Fruit fly (Drosophila melanogaster) whole organism, prepupa: Measurements from ENCODE around the gene CG15429.
A peak's percentile ranks its signal among the peaks of the same experiment; 100 is the strongest.

Experiments
- Blimp-1 ChIP-seq: fragments of 200-800 bp; sonication (Bioruptor generic); optimal IDR thresholded peaks from 3 replicates; lab custom pipeline; 2017; ENCODE audit warnings: missing biosample characterization, missing genetic modification characterization, mild to moderate bottlenecking, moderate library complexity, missing genetic modification reagents
- CG10631 ChIP-seq: fragments of 200-800 bp; sonication (Bioruptor generic); optimal IDR thresholded peaks from 2 replicates; lab custom pipeline; 2016; ENCODE audit warnings: missing biosample characterization, missing genetic modification characterization
- CG11294 ChIP-seq: fragments of 200-800 bp; sonication (Bioruptor generic); IDR thresholded peaks from 2 replicates; pipeline ENCODE4 v1.3.6; 2022; ENCODE audit warnings: missing biosample characterization, missing genetic modification characterization
- CG11762 ChIP-seq: fragments of 200-800 bp; sonication (Bioruptor generic); optimal IDR thresholded peaks from 3 replicates; lab custom pipeline; 2016; ENCODE audit warnings: missing biosample characterization, missing genetic modification characterization; ENCODE audit not compliant: insufficient read depth
- CG15336 ChIP-seq: fragments of 200-800 bp; sonication (Bioruptor generic); IDR thresholded peaks from 2 replicates; pipeline ENCODE4 v1.3.6; 2022; ENCODE audit warnings: missing biosample characterization, missing genetic modification characterization
- CG1621 ChIP-seq: fragments of 200-800 bp; sonication (Bioruptor generic); optimal IDR thresholded peaks from 3 replicates; lab custom pipeline; 2018; ENCODE audit warnings: missing biosample characterization, mild to moderate bottlenecking, missing genetic modification characterization
- CG3032 ChIP-seq: fragments of 200-800 bp; optimal IDR thresholded peaks from 2 replicates; lab custom pipeline; 2019; ENCODE audit warnings: missing biosample characterization, mild to moderate bottlenecking, missing genetic modification characterization, moderate library complexity
- CG31627 ChIP-seq: fragments of 200-800 bp; sonication (Bioruptor generic); optimal IDR thresholded peaks from 3 replicates; lab custom pipeline; 2016; ENCODE audit warnings: missing biosample characterization, missing genetic modification characterization
- CG4318 ChIP-seq: fragments of 200-800 bp; sonication (Bioruptor generic); optimal IDR thresholded peaks from 3 replicates; lab custom pipeline; 2017; ENCODE audit warnings: missing biosample characterization, mild to moderate bottlenecking, missing genetic modification characterization
- CG6163 ChIP-seq: fragments of 200-800 bp; sonication (Bioruptor generic); IDR thresholded peaks from 3 replicates; pipeline ENCODE4 v1.3.6; 2022; ENCODE audit warnings: missing biosample characterization, missing genetic modification characterization
- CG6276 ChIP-seq: fragments of 200-800 bp; sonication (Bioruptor generic); optimal IDR thresholded peaks from 2 replicates; lab custom pipeline; 2017; ENCODE audit warnings: missing biosample characterization, mild to moderate bottlenecking, missing genetic modification characterization
- CG6792 ChIP-seq: fragments of 200-800 bp; sonication (Bioruptor generic); optimal IDR thresholded peaks from 3 replicates; lab custom pipeline; 2016; ENCODE audit warnings: missing biosample characterization, missing genetic modification characterization
- CG6808 ChIP-seq: fragments of 200-800 bp; sonication (Bioruptor generic); optimal IDR thresholded peaks from 3 replicates; lab custom pipeline; 2017; ENCODE audit warnings: missing biosample characterization, missing genetic modification characterization, mild to moderate bottlenecking, moderate library complexity, missing genetic modification reagents
- CG6854 ChIP-seq: fragments of 200-800 bp; sonication (Bioruptor generic); optimal IDR thresholded peaks from 2 replicates; lab custom pipeline; 2017; ENCODE audit warnings: missing biosample characterization, mild to moderate bottlenecking, missing genetic modification characterization
- CG8632 ChIP-seq: fragments of 200-800 bp; sonication (Bioruptor generic); optimal IDR thresholded peaks from 3 replicates; lab custom pipeline; 2016; ENCODE audit warnings: missing biosample characterization, missing genetic modification characterization
- Eip93F ChIP-seq: fragments of 200-800 bp; sonication (Bioruptor generic); optimal IDR thresholded peaks from 2 replicates; lab custom pipeline; 2016; ENCODE audit warnings: missing biosample characterization, mild to moderate bottlenecking, missing genetic modification characterization
- Ets21C ChIP-seq: fragments of 200-800 bp; sonication (Bioruptor generic); optimal IDR thresholded peaks from 3 replicates; lab custom pipeline; 2016; ENCODE audit warnings: missing biosample characterization, missing genetic modification characterization
- Ets96B ChIP-seq: fragments of 200-800 bp; optimal IDR thresholded peaks from 2 replicates; lab custom pipeline; 2019; ENCODE audit warnings: missing biosample characterization, mild to moderate bottlenecking, missing genetic modification characterization, moderate library complexity
- Gug ChIP-seq: fragments of 200-800 bp; sonication (Bioruptor generic); IDR thresholded peaks from 2 replicates; pipeline ENCODE4 v1.3.6; 2022; ENCODE audit warnings: missing biosample characterization, missing genetic modification characterization
- Hr39 ChIP-seq: fragments of 200-800 bp; sonication (Bioruptor generic); optimal IDR thresholded peaks from 2 replicates; lab custom pipeline; 2016; ENCODE audit warnings: missing biosample characterization, missing genetic modification characterization
- Lpt ChIP-seq: fragments of 200-800 bp; sonication (Bioruptor generic); optimal IDR thresholded peaks from 3 replicates; lab custom pipeline; 2016; ENCODE audit warnings: missing biosample characterization, missing genetic modification characterization
- Sox102F ChIP-seq: fragments of 200-800 bp; sonication (Bioruptor generic); optimal IDR thresholded peaks from 2 replicates; lab custom pipeline; 2016; ENCODE audit warnings: missing biosample characterization, mild to moderate bottlenecking, missing genetic modification characterization
- Sox14 ChIP-seq: fragments of 200-800 bp; sonication (Bioruptor generic); optimal IDR thresholded peaks from 3 replicates; lab custom pipeline; 2016; ENCODE audit warnings: missing biosample characterization, missing genetic modification characterization
- achi ChIP-seq: fragments of 200-800 bp; sonication (Bioruptor generic); optimal IDR thresholded peaks from 3 replicates; lab custom pipeline; 2016; ENCODE audit warnings: missing biosample characterization, missing genetic modification characterization
- cyc ChIP-seq: fragments of 200-800 bp; sonication (Bioruptor generic); optimal IDR thresholded peaks from 3 replicates; lab custom pipeline; 2016; ENCODE audit warnings: missing biosample characterization, missing genetic modification characterization
- dac ChIP-seq: fragments of 200-800 bp; sonication (Bioruptor generic); optimal IDR thresholded peaks from 2 replicates; lab custom pipeline; 2017; ENCODE audit warnings: missing biosample characterization, mild to moderate bottlenecking, missing genetic modification characterization
- dsx ChIP-seq: fragments of 200-800 bp; optimal IDR thresholded peaks from 3 replicates; lab custom pipeline; 2019; ENCODE audit warnings: missing biosample characterization, mild to moderate bottlenecking, missing genetic modification characterization, moderate library complexity; ENCODE audit not compliant: poor library complexity, severe bottlenecking
- esn ChIP-seq: fragments of 200-800 bp; sonication (Bioruptor generic); optimal IDR thresholded peaks from 2 replicates; lab custom pipeline; 2016; ENCODE audit warnings: missing biosample characterization, mild to moderate bottlenecking, missing genetic modification characterization, moderate library complexity
- fd59A ChIP-seq: fragments of 200-800 bp; sonication (Bioruptor generic); optimal IDR thresholded peaks from 2 replicates; lab custom pipeline; 2017; ENCODE audit warnings: missing biosample characterization, mild to moderate bottlenecking, missing genetic modification characterization, missing genetic modification reagents
- fkh ChIP-seq: fragments of 200-800 bp; sonication (Bioruptor generic); optimal IDR thresholded peaks from 3 replicates; lab custom pipeline; 2017; ENCODE audit warnings: missing biosample characterization, mild to moderate bottlenecking, missing genetic modification characterization, moderate library complexity
- lz ChIP-seq: fragments of 200-800 bp; sonication (Bioruptor generic); optimal IDR thresholded peaks from 3 replicates; lab custom pipeline; 2016; ENCODE audit warnings: missing biosample characterization, missing genetic modification characterization
- net ChIP-seq: fragments of 200-800 bp; sonication (Bioruptor generic); optimal IDR thresholded peaks from 3 replicates; lab custom pipeline; 2016; ENCODE audit warnings: missing biosample characterization, missing genetic modification characterization
- salr ChIP-seq, 2 experiments: fragments of 200-800 bp; sonication (Bioruptor generic); optimal IDR thresholded peaks; 3 replicates each; lab custom pipeline; 2016 to 2018; ENCODE audit warnings: missing biosample characterization in 2 of 2, missing genetic modification characterization in 2 of 2, mild to moderate bottlenecking in 1 of 2
- spab ChIP-seq: fragments of 200-800 bp; sonication (Bioruptor generic); optimal IDR thresholded peaks from 2 replicates; lab custom pipeline; 2017; ENCODE audit warnings: missing biosample characterization, mild to moderate bottlenecking, missing genetic modification characterization, missing genetic modification reagents
- ss ChIP-seq, 2 experiments: fragments of 200-800 bp; sonication (Bioruptor generic); optimal IDR thresholded peaks; 2 replicates in 1 of 2; 3 replicates in 1 of 2; lab custom pipeline; 2017 to 2018; ENCODE audit warnings: mild to moderate bottlenecking in 2 of 2, missing biosample characterization in 2 of 2, missing genetic modification characterization in 2 of 2, moderate library complexity in 1 of 2
- svp ChIP-seq: fragments of 200-800 bp; sonication (Bioruptor generic); peaks from one replicate; lab custom pipeline; 2016; ENCODE audit warnings: missing biosample characterization, missing genetic modification characterization
- topi ChIP-seq: fragments of 200-800 bp; sonication (Bioruptor generic); optimal IDR thresholded peaks from 3 replicates; lab custom pipeline; 2016; ENCODE audit warnings: missing biosample characterization, missing genetic modification characterization
- vri ChIP-seq: fragments of 200-800 bp; sonication (Bioruptor generic); optimal IDR thresholded peaks from 3 replicates; lab custom pipeline; 2016; ENCODE audit warnings: missing biosample characterization, mild to moderate bottlenecking, missing genetic modification characterization

CG15429 gene

DNA sequence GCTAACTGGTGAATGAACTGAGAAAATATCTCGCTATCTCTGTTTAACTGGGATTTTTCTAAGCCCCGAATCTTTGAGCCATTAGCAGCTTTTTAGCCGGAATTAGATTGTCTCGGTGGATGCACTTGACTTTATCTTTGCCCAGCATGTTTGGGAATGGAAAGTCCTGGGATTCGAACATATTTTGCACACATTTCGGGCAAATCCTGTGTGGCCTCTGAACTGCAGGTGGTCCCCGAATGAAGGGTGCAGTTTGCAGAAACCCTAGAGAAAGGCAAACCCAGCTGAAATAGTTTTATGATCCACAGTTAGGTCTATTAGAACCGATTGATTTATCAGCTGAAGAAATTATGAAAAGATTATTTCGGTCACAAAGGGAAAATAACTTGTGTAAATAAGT, 13.9 kb downstream of the CG15429 start:
- TF ChIP-seq fkh (GFP tag; lab: Kevin White, UChicago) (no peak), CG15336 (no peak), Sox14 (GFP tag; lab: Kevin White, UChicago) (no peak), cyc (GFP tag; lab: Kevin White, UChicago) (no peak), CG8632 (GFP tag; lab: Kevin White, UChicago) (no peak), Blimp-1 (no peak), CG1621 (tag; lab: Kevin White, UChicago) (no peak), CG6276 (no peak)

DNA sequence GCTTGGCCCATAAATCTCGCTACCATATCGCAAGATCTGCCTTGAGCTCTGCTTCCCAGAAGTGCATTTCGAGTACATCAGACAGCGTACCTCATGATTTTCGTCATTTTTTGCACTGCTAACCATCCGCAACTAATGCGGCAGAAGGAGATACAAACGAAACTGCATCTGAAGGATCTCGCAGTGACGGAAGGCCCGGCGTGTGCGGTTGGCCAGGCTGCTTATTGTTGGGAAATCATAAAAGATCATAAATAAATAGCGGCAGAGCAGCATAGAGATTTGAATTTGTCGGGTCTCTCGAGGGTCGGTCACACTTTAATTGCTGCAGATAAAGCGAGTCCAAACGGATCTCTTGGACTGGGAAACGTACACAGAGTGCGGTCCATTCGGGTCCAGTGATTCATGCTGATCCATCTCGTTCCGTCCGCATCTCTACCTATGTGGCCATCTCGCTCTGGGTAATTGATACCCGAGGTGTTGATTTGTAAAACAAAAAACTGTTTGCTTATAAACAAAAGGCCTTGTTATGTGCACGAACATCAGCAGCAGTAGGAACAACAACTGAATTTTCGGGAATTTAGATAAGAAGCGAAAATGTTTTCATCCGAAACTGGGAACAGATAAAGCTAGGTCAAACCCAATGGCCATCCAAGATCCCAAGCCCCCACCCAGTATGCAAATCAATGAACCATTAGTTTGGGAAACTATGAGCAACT, 15.9 kb downstream of the CG15429 start:
- TF ChIP-seq CG6276 (no peak), Lpt (GFP tag; lab: Kevin White, UChicago) (no peak), fkh (GFP tag; lab: Kevin White, UChicago) (peak; percentile 65), CG4318 (GFP tag; lab: Kevin White, UChicago) (no peak)

DNA sequence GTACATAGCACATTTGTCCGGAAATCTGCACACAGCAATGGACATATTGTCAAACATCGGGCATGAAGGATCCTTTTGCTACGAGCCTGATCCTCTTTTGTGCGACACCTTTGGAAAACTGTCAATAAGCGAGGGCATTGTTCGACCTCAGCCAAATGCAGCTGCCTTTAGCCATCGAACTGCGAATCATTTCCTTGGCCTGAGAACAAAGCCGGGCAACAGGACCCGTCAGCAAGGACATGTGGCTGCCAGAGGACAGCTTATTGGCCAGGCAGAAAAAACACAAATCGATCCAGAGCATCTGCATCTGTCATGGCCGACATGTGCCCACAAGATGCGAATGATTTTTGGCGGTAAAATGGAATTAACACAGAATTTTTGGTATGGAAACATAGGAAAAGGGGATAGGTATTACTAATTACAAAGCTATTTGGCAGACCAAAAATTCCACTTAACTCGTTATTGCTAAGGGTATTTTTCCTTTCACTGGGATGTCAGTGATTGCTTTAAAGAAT, 17.3 kb downstream of the CG15429 start:
- TF ChIP-seq spab (GFP tag; lab: Kevin White, UChicago) (no peak), CG31627 (no peak), lz (GFP tag; lab: Kevin White, UChicago) (no peak), esn (no peak), topi (GFP tag; lab: Kevin White, UChicago) (no peak), vri (GFP tag; lab: Kevin White, UChicago) (no peak), fd59A (no peak), net (GFP tag; lab: Kevin White, UChicago) (no peak), Hr39 (GFP tag; lab: Kevin White, UChicago) (no peak), svp (GFP tag; lab: Kevin White, UChicago) (no peak)

DNA sequence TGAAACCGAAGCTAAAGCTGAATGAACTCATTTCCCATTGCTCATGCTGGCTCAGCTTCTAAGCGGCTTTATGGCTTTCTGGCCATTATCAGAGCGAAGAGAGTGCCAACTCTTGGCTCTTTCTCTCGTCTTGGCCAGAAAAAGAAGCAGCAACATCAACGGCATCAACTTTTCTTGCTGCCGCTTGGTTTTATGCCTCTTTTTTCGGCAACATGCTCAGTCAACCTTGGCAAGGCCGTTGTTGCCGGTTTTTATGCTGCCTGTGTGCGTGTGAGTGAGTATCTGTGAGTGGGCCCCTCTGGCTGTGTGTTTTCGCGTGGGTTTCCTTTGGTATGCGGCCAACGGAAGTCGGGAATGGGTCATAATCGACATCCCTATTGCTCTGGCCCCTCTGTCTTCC, 17.8 kb downstream of the CG15429 start:
- peak; percentile 63 for TF ChIP-seq Hr39 (GFP tag; lab: Kevin White, UChicago)
- no peak for TF ChIP-seq CG10631 (GFP tag; lab: Kevin White, UChicago)
- peak in 1 of 2 experiments; percentile 34 for TF ChIP-seq ss (GFP tag; optimal IDR thresholded peaks at IDR 0.05; lab: Kevin White, UChicago)
- TF ChIP-seq topi (GFP tag; lab: Kevin White, UChicago): no peak
- TF ChIP-seq, all 60 proteins: peak for 2

DNA sequence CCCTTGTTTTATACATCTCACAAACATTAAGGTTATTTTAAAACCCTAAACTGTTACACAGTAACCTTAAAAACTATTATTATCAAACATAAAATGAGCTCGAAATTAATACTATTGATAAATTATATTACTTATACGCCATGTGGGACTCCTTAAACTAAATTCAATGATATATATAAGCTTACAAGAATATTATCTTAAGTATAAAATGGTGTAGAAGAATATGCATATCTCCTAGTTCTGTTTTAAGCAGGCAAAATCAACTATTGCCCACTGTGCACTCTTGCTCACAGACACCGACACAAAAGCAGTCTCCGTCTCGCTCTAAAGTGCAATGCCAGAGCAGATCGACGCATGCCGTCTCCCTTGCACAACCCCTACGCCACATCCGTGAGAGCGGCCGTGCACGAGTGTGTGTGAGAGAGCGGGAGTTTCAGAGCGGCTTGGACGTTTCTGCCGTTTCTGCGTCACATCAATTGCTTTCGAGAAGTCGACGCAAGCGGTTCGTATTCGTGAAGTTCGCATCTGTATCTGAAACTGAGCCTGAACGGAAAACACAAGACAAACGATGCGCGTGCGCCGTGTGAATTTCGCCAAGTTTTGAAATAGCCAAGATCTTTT, 18.9 kb downstream of the CG15429 start:
- TF ChIP-seq svp (GFP tag; lab: Kevin White, UChicago): peak; percentile 87
- TF ChIP-seq dac: no peak
- TF ChIP-seq Blimp-1: peak; percentile 36
- no peak for TF ChIP-seq CG3032 (tag; lab: Kevin White, UChicago)
- TF ChIP-seq CG11762 (GFP tag; lab: Kevin White, UChicago): peak; percentile 15
- peak; percentile 2 for TF ChIP-seq CG4318 (GFP tag; lab: Kevin White, UChicago)
- peak; percentile 67 for TF ChIP-seq CG8632 (GFP tag; lab: Kevin White, UChicago)
- TF ChIP-seq ss (GFP tag; optimal IDR thresholded peaks at IDR 0.05; lab: Kevin White, UChicago): peak; percentile 51 to 56
- TF ChIP-seq Sox14 (GFP tag; lab: Kevin White, UChicago): peak; percentile 76
- peak; percentile 27 for TF ChIP-seq Ets21C (GFP tag; lab: Kevin White, UChicago)
- TF ChIP-seq Eip93F: peak; percentile 35
- peak; percentile 69 for TF ChIP-seq CG15336
- TF ChIP-seq CG6854 (GFP tag; lab: Kevin White, UChicago): peak; percentile 71
- TF ChIP-seq Ets96B (tag; lab: Kevin White, UChicago): peak; percentile 38
- TF ChIP-seq Hr39 (GFP tag; lab: Kevin White, UChicago): peak; percentile 58
- peak; percentile 70 for TF ChIP-seq achi (GFP tag; lab: Kevin White, UChicago)
- no peak for TF ChIP-seq Gug (GFP tag; lab: Robert Waterston, UW)
- peak; percentile 4 for TF ChIP-seq spab (GFP tag; lab: Kevin White, UChicago)
- peak; percentile 41 for TF ChIP-seq dsx
- peak; percentile 65 for TF ChIP-seq CG6792 (GFP tag; lab: Kevin White, UChicago)
- TF ChIP-seq CG6808 (GFP tag; lab: Kevin White, UChicago): peak; percentile 39
- peak; percentile 61 for TF ChIP-seq Lpt (GFP tag; lab: Kevin White, UChicago)
- TF ChIP-seq esn: peak; percentile 81
- peak; percentile 79 for TF ChIP-seq Sox102F (GFP tag; lab: Kevin White, UChicago)
- peak in 1 of 2 experiments; percentile 45 for TF ChIP-seq salr (GFP tag; optimal IDR thresholded peaks at IDR 0.05; lab: Kevin White, UChicago)
- TF ChIP-seq CG6163 (GFP tag; lab: Robert Waterston, UW): peak; percentile 55
- peak; percentile 55 for TF ChIP-seq CG1621 (tag; lab: Kevin White, UChicago)
- peak; percentile 19; the same call in 1 of the 2 replicates for TF ChIP-seq CG11294
